Fruit fly (Drosophila melanogaster): ENCODE data around the gene Rev1.

The Rev1 gene

dm6 chr3L:616482-617148, 37.5 kb upstream of the Rev1 start (continued):
- no peak for TF ChIP-seq disco-r (GFP tag; optimal IDR thresholded peaks at IDR 0.05)
- TF ChIP-seq dan (GFP tag; IDR thresholded peaks at IDR 0.05), result no peak
- TF ChIP-seq danr (GFP tag; IDR thresholded peaks at IDR 0.05), result no peak
- TF ChIP-seq CG13894 (tag; optimal IDR thresholded peaks at IDR 0.05), result peak; percentile 62
- TF ChIP-seq Usf (GFP tag; optimal IDR thresholded peaks at IDR 0.05), result no peak
- no peak for TF ChIP-seq tx (GFP tag; optimal IDR thresholded peaks at IDR 0.05)
- no peak for TF ChIP-seq Elba2 (GFP tag; optimal IDR thresholded peaks at IDR 0.05)
- no peak for TF ChIP-seq CG12104 (GFP tag; optimal IDR thresholded peaks at IDR 0.05)
- no peak for TF ChIP-seq hth (optimal IDR thresholded peaks at IDR 0.05)
- peak; percentile 87 for TF ChIP-seq CG34376 (GFP tag; optimal IDR thresholded peaks at IDR 0.05)
- TF ChIP-seq CG17612 (GFP tag; IDR thresholded peaks at IDR 0.05), result no peak
- no peak for TF ChIP-seq NC2α (GFP tag; optimal IDR thresholded peaks at IDR 0.05)
- no peak for TF ChIP-seq chif (GFP tag; optimal IDR thresholded peaks at IDR 0.05)
- peak; percentile 19 for TF ChIP-seq phol (tag; optimal IDR thresholded peaks at IDR 0.05)
- no peak for TF ChIP-seq fru (optimal IDR thresholded peaks at IDR 0.05)
- peak; percentile 25; the same call in 1 of the 2 replicates for TF ChIP-seq nerfin-2 (GFP tag; IDR thresholded peaks at IDR 0.05; ENCODE audit: partially characterized antibody)
- no peak for TF ChIP-seq Blimp-1 (GFP tag; optimal IDR thresholded peaks at IDR 0.05)
- no peak for TF ChIP-seq Mad (GFP tag; optimal IDR thresholded peaks at IDR 0.05)
- peak; percentile 96 for TF ChIP-seq crol (GFP tag; IDR thresholded peaks at IDR 0.05)
- no peak for TF ChIP-seq Dfd (GFP tag; optimal IDR thresholded peaks at IDR 0.05)
- no peak for TF ChIP-seq gcm2 (GFP tag; optimal IDR thresholded peaks at IDR 0.05)
- no peak for TF ChIP-seq Ets65A (GFP tag)
- TF ChIP-seq maf-S (GFP tag; optimal IDR thresholded peaks at IDR 0.05), result no peak
- TF ChIP-seq sens-2 (GFP tag; IDR thresholded peaks at IDR 0.05), result no peak
- TF ChIP-seq CG7271 (tag; optimal IDR thresholded peaks at IDR 0.05), result no peak
- TF ChIP-seq Adf1 (GFP tag; IDR thresholded peaks at IDR 0.05), result peak; percentile 88
- TF ChIP-seq CG18476 (GFP tag; optimal IDR thresholded peaks at IDR 0.05), result no peak
- TF ChIP-seq CG1602 (GFP tag; optimal IDR thresholded peaks at IDR 0.05), result no peak
- no peak for TF ChIP-seq repo (GFP tag; optimal IDR thresholded peaks at IDR 0.05)
- TF ChIP-seq tio (GFP tag; optimal IDR thresholded peaks at IDR 0.05), result no peak
- TF ChIP-seq CHES-1-like (GFP tag; optimal IDR thresholded peaks at IDR 0.05), result no peak
- TF ChIP-seq CG31441 (GFP tag; IDR thresholded peaks at IDR 0.05), result no peak
- no peak for TF ChIP-seq Mrtf (GFP tag; IDR thresholded peaks at IDR 0.05)
- TF ChIP-seq CG1792 (GFP tag; optimal IDR thresholded peaks at IDR 0.05), result no peak
- TF ChIP-seq dm (GFP tag; optimal IDR thresholded peaks at IDR 0.05), result peak; percentile 18
- TF ChIP-seq stwl (tag; optimal IDR thresholded peaks at IDR 0.05), result no peak
- TF ChIP-seq ind (GFP tag; optimal IDR thresholded peaks at IDR 0.05), result no peak
- TF ChIP-seq Lhr (GFP tag; optimal IDR thresholded peaks at IDR 0.05), result no peak
- TF ChIP-seq Neu2 (GFP tag; optimal IDR thresholded peaks at IDR 0.05; ENCODE audit: borderline replicate concordance), result no peak
- TF ChIP-seq crp (GFP tag; optimal IDR thresholded peaks at IDR 0.05), result no peak
- no peak for TF ChIP-seq Vsx1 (GFP tag; optimal IDR thresholded peaks at IDR 0.05)
- no peak for TF ChIP-seq gcm (GFP tag; optimal IDR thresholded peaks at IDR 0.05)
- no peak for TF ChIP-seq tgo (GFP tag; IDR thresholded peaks at IDR 0.05)
- peak; percentile 92 for TF ChIP-seq CG10543 (GFP tag; optimal IDR thresholded peaks at IDR 0.05)
- no peak for TF ChIP-seq eve (GFP tag; optimal IDR thresholded peaks at IDR 0.05)
- no peak for TF ChIP-seq seq (GFP tag; IDR thresholded peaks at IDR 0.05)
- 0 out of 3 replicates have a peak, but pooled peaks have one; percentile 54 for TF ChIP-seq CG11456 (GFP tag; IDR thresholded peaks at IDR 0.05)
- TF ChIP-seq Dad (GFP tag; optimal IDR thresholded peaks at IDR 0.05), result no peak
- no peak for TF ChIP-seq Dbx (GFP tag; IDR thresholded peaks at IDR 0.05)
- peak; percentile 87 for TF ChIP-seq CG8765 (GFP tag; IDR thresholded peaks at IDR 0.05)
- TF ChIP-seq CG17385 (GFP tag; optimal IDR thresholded peaks at IDR 0.05), result no peak
- no peak for TF ChIP-seq peb (GFP tag; IDR thresholded peaks at IDR 0.05)
